Worm (Caenorhabditis elegans): ENCODE results near the gene sid-2.
A peak's percentile ranks its signal among the peaks of the same experiment; 100 is the strongest.

Gene sid-2

DNA sequence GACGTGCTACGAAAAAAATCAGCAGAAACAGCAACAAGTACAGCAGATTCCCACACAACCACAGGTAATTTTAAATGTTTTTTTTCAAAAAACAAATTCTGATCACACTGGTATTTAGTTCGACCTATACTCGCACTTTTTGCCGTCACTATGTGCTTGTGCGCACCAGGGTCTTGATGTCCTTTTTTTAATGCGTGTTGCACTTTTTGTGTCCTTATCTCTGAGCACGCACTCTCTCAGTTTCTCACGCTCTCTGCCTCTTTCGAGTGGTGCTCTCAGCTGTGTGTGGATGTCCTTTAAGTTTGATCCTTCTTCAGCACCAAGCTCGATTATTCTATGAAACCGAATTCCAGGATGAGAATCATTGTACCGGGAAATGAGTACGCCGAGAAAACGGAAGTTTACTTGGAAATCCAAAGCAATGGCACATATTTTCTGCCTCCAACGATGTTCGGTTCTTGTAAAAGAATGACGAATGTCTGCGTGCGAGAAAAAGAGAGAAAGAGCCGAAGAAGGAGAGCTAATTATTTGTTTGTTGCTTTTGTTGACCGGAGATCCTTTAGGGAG, 39.2 kb downstream of the sid-2 start:
- TF ChIP-seq pha-4 (tag; optimal IDR thresholded peaks at IDR 0.05) (peak; percentile 1), M03D4.4 (tag; optimal IDR thresholded peaks at IDR 0.05) (no peak), nhr-76 (tag; optimal IDR thresholded peaks at IDR 0.05) (no peak)

DNA sequence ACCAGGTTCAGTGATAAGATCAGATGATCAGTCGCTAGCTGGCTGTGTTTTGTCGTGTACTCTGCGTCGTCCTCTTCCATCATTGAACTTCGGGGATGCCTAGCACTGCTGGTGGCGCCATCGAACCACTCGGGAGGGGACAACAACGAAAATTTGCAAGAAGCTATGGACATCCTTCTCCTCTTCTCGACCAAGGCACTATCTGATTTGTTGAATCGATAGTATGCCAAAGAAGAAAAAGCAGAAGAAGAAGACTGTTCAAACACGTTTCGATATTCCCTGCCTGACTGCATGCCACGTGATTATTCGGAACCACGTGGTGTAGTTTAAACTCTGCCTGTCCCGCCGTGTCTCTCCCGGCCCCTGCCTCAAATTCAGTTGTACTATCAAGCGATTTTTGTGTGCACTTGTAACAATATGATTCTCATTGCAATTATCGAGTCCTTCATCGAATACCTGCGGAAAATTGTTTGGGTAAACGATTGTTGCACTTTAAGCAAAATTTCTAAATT, 40.1 kb downstream of the sid-2 start:
- TF ChIP-seq nhr-12 (tag; optimal IDR thresholded peaks at IDR 0.05): no peak
- TF ChIP-seq unc-120 (tag; optimal IDR thresholded peaks at IDR 0.05; ENCODE audit: poor library complexity, severe bottlenecking): peak; percentile 26
- TF ChIP-seq nhr-237 (tag; optimal IDR thresholded peaks at IDR 0.05): no peak
- TF ChIP-seq M03D4.4 (tag; optimal IDR thresholded peaks at IDR 0.05): no peak
- TF ChIP-seq elt-1 (tag; optimal IDR thresholded peaks at IDR 0.05; ENCODE audit: borderline replicate concordance, insufficient read depth): no peak
- TF ChIP-seq nhr-76 (tag; optimal IDR thresholded peaks at IDR 0.05): no peak
- no peak for TF ChIP-seq sptf-1 (tag; optimal IDR thresholded peaks at IDR 0.05)
- no peak for TF ChIP-seq ceh-83 (GFP tag; optimal IDR thresholded peaks at IDR 0.05)
- TF ChIP-seq hlh-1 (tag; optimal IDR thresholded peaks at IDR 0.05): peak; percentile 10

DNA sequence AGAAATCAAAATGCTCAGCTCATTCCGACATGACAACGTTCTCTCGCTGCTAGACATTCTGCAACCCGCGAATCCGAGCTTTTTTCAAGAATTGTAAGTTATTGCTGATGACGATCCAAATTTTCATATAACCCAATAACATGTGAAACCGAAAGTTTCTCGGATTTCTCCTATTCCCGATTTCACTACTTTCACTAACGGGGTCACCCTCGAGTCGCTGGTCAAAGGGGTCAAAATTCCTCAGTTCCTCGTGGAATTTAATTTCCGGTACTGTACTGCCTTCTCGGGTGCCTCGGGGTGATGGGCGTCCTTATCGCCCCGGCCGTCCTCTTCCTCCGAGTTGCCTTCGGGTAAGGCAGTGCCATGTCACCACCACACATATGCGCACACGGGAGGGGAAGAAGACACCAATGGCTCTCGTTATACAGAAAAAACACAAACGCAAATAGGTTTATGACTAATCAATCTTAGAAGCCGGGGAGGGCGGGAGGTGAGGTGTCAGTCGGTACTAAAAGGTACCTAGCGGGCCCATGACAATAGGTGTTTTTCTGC, 41.0 kb downstream of the sid-2 start:
- no peak for TF ChIP-seq nhr-12 (tag; optimal IDR thresholded peaks at IDR 0.05)
- TF ChIP-seq blmp-1 (tag; optimal IDR thresholded peaks at IDR 0.05): peak; percentile 92
- TF ChIP-seq mls-2 (tag; optimal IDR thresholded peaks at IDR 0.05): no peak
- TF ChIP-seq unc-120 (tag; optimal IDR thresholded peaks at IDR 0.05; ENCODE audit: poor library complexity, severe bottlenecking): no peak
- TF ChIP-seq ztf-11 (tag; optimal IDR thresholded peaks at IDR 0.05): no peak
- no peak for TF ChIP-seq pha-4 (tag; optimal IDR thresholded peaks at IDR 0.05)
- TF ChIP-seq cnd-1 (tag; optimal IDR thresholded peaks at IDR 0.05): peak; percentile 0
- no peak for TF ChIP-seq elt-3 (tag; optimal IDR thresholded peaks at IDR 0.05)
- no peak for TF ChIP-seq hlh-1 (tag; optimal IDR thresholded peaks at IDR 0.05)
- TF ChIP-seq nhr-2 (tag; optimal IDR thresholded peaks at IDR 0.05): peak; percentile 50
- TF ChIP-seq sptf-1 (tag; optimal IDR thresholded peaks at IDR 0.05): peak; percentile 40
- peak; percentile 24 for TF ChIP-seq ham-2 (GFP tag; optimal IDR thresholded peaks at IDR 0.05)
- no peak for TF ChIP-seq elt-1 (tag; optimal IDR thresholded peaks at IDR 0.05; ENCODE audit: borderline replicate concordance, insufficient read depth)

ce11 chrIII:13721066-13721465, 41.8 kb downstream of the sid-2 start:
- TF ChIP-seq lsy-2 (tag; optimal IDR thresholded peaks at IDR 0.05) (no peak), drap-1 (GFP tag; optimal IDR thresholded peaks at IDR 0.05) (peak; percentile 68), sem-2 (GFP tag; optimal IDR thresholded peaks at IDR 0.05) (peak; percentile 41), sptf-1 (tag; optimal IDR thresholded peaks at IDR 0.05) (peak; percentile 72), unc-62 (GFP tag; optimal IDR thresholded peaks at IDR 0.05) (peak; percentile 0), mep-1 (tag; optimal IDR thresholded peaks at IDR 0.05) (peak; percentile 18), snpc-4 (tag; optimal IDR thresholded peaks at IDR 0.05) (no peak), ham-2 (GFP tag; optimal IDR thresholded peaks at IDR 0.05) (peak; percentile 67), ces-1 (GFP tag; optimal IDR thresholded peaks at IDR 0.05) (no peak), cnd-1 (tag; optimal IDR thresholded peaks at IDR 0.05) (peak; percentile 76), M03D4.4 (tag; optimal IDR thresholded peaks at IDR 0.05) (peak; percentile 60), flh-1 (GFP tag; optimal IDR thresholded peaks at IDR 0.05) (no peak), ceh-43 (GFP tag; optimal IDR thresholded peaks at IDR 0.05) (peak; percentile 12), nhr-2 (tag; optimal IDR thresholded peaks at IDR 0.05) (peak; percentile 93), hlh-1 (tag; optimal IDR thresholded peaks at IDR 0.05) (no peak), ztf-11 (tag; optimal IDR thresholded peaks at IDR 0.05) (peak; percentile 23), unc-120 (tag; optimal IDR thresholded peaks at IDR 0.05; ENCODE audit: poor library complexity, severe bottlenecking) (no peak), nhr-237 (tag; optimal IDR thresholded peaks at IDR 0.05) (no peak), mls-2 (tag; optimal IDR thresholded peaks at IDR 0.05) (peak; percentile 71), nhr-12 (tag; optimal IDR thresholded peaks at IDR 0.05) (no peak), lin-32 (GFP tag; optimal IDR thresholded peaks at IDR 0.05) (peak; percentile 43)

- no peak for TF ChIP-seq tbx-8 (GFP tag; optimal IDR thresholded peaks at IDR 0.05)
- TF ChIP-seq unc-120 (tag; optimal IDR thresholded peaks at IDR 0.05; ENCODE audit: poor library complexity, severe bottlenecking): no peak
- TF ChIP-seq nhr-28 (tag; optimal IDR thresholded peaks at IDR 0.05): no peak
- no peak for TF ChIP-seq unc-62 (GFP tag; optimal IDR thresholded peaks at IDR 0.05)
- no peak for TF ChIP-seq ceh-39 (tag; optimal IDR thresholded peaks at IDR 0.05)
Observed at ce11 chrIII:13721944-13722343, 42.7 kb downstream of the sid-2 start.

All from whole organism, mixed stage, embryonic.